Worm (Caenorhabditis elegans) whole organism, mixed stage, embryonic: Measurements from ENCODE around the gene gpa-13.

ENCODE experiments used
- M03D4.4 ChIP-seq: sonication (generic microtip); optimal IDR thresholded peaks from 2 replicates; lab custom pipeline; 2017; ENCODE audit warnings: mild to moderate bottlenecking, missing genetic modification characterization, missing compliant biosample characterization
- bed-3 ChIP-seq: fragments of 200-800 bp; sonication (Bioruptor generic); optimal IDR thresholded peaks from 3 replicates; lab custom pipeline; 2018; ENCODE audit warnings: mild to moderate bottlenecking, missing genetic modification characterization, moderate library complexity, missing compliant biosample characterization
- ceh-39 ChIP-seq: fragments of 150-350 bp; optimal IDR thresholded peaks from 2 replicates; lab custom pipeline; 2014; ENCODE audit warnings: missing biosample characterization, missing genetic modification characterization
- ceh-43 ChIP-seq: fragments of 200-800 bp; sonication (Bioruptor generic); optimal IDR thresholded peaks from 2 replicates; lab custom pipeline; 2018; ENCODE audit warnings: mild to moderate bottlenecking, missing genetic modification characterization, moderate library complexity, missing compliant biosample characterization
- ceh-83 ChIP-seq: fragments of 200-800 bp; sonication (Bioruptor generic); optimal IDR thresholded peaks from 2 replicates; lab custom pipeline; 2018; ENCODE audit warnings: mild to moderate bottlenecking, missing genetic modification characterization, missing compliant biosample characterization
- ces-1 ChIP-seq: fragments of 150-350 bp; optimal IDR thresholded peaks from 2 replicates; lab custom pipeline; 2014; ENCODE audit warnings: missing biosample characterization, missing genetic modification reagents, missing genetic modification characterization
- cnd-1 ChIP-seq: fragments of 200-800 bp; sonication (Bioruptor generic); optimal IDR thresholded peaks from 2 replicates; lab custom pipeline; 2018; ENCODE audit warnings: mild to moderate bottlenecking, missing genetic modification characterization, missing compliant biosample characterization
- drap-1 ChIP-seq: fragments of 200-800 bp; sonication (Bioruptor generic); optimal IDR thresholded peaks from 3 replicates; lab custom pipeline; 2018; ENCODE audit warnings: mild to moderate bottlenecking, missing genetic modification characterization, missing compliant biosample characterization
- elt-1 ChIP-seq: sonication (generic microtip); optimal IDR thresholded peaks from 2 replicates; lab custom pipeline; 2017; ENCODE audit warnings: missing genetic modification characterization, mild to moderate bottlenecking, missing compliant biosample characterization, antibody characterized with exemption, moderate library complexity, borderline replicate concordance; ENCODE audit not compliant: insufficient read depth
- elt-3 ChIP-seq: fragments of 150-350 bp; optimal IDR thresholded peaks from 2 replicates; lab custom pipeline; 2014; ENCODE audit warnings: missing biosample characterization, missing genetic modification characterization
- flh-1 ChIP-seq: fragments of 200-800 bp; sonication (Bioruptor generic); optimal IDR thresholded peaks from 2 replicates; lab custom pipeline; 2018; ENCODE audit warnings: mild to moderate bottlenecking, missing genetic modification characterization, moderate library complexity, missing compliant biosample characterization
- ham-2 ChIP-seq: fragments of 200-800 bp; sonication (Bioruptor generic); optimal IDR thresholded peaks from 2 replicates; lab custom pipeline; 2018; ENCODE audit warnings: mild to moderate bottlenecking, missing genetic modification characterization, missing compliant biosample characterization
- hlh-1 ChIP-seq: fragments of 150-350 bp; optimal IDR thresholded peaks from 2 replicates; lab custom pipeline; 2014; ENCODE audit warnings: missing biosample characterization, missing genetic modification reagents, missing genetic modification characterization
- lin-13 ChIP-seq: fragments of 150-350 bp; optimal IDR thresholded peaks from 2 replicates; lab custom pipeline; 2014; ENCODE audit warnings: missing biosample characterization, missing genetic modification characterization
- lin-32 ChIP-seq: fragments of 200-800 bp; sonication (Bioruptor generic); optimal IDR thresholded peaks from 2 replicates; lab custom pipeline; 2018; ENCODE audit warnings: mild to moderate bottlenecking, missing genetic modification characterization, missing compliant biosample characterization
- lsy-2 ChIP-seq: fragments of 150-350 bp; optimal IDR thresholded peaks from 2 replicates; lab custom pipeline; 2014; ENCODE audit warnings: missing biosample characterization, missing genetic modification characterization
- mab-5 ChIP-seq: fragments of 150-350 bp; optimal IDR thresholded peaks from 2 replicates; lab custom pipeline; 2014; ENCODE audit warnings: missing biosample characterization, missing genetic modification characterization
- mep-1 ChIP-seq: fragments of 150-350 bp; optimal IDR thresholded peaks from 2 replicates; lab custom pipeline; 2017; ENCODE audit warnings: missing biosample characterization, missing genetic modification reagents, missing genetic modification characterization, inconsistent platforms
- mls-2 ChIP-seq: sonication (generic microtip); optimal IDR thresholded peaks from 2 replicates; lab custom pipeline; 2016; ENCODE audit warnings: mild to moderate bottlenecking, missing genetic modification characterization, moderate library complexity, missing compliant biosample characterization
- nhr-12 ChIP-seq: fragments of 150-350 bp; optimal IDR thresholded peaks from 2 replicates; lab custom pipeline; 2014; ENCODE audit warnings: missing biosample characterization, missing genetic modification characterization
- nhr-2 ChIP-seq: fragments of 150-350 bp; optimal IDR thresholded peaks from 2 replicates; lab custom pipeline; 2014; ENCODE audit warnings: missing biosample characterization, missing genetic modification characterization
- nhr-237 ChIP-seq: fragments of 150-350 bp; optimal IDR thresholded peaks from 2 replicates; lab custom pipeline; 2014; ENCODE audit warnings: missing biosample characterization, missing genetic modification characterization
- nhr-28 ChIP-seq: fragments of 150-350 bp; optimal IDR thresholded peaks from 2 replicates; lab custom pipeline; 2014; ENCODE audit warnings: missing biosample characterization, missing genetic modification characterization
- nhr-76 ChIP-seq: sonication (generic microtip); optimal IDR thresholded peaks from 2 replicates; lab custom pipeline; 2017; ENCODE audit warnings: missing biosample characterization, missing genetic modification characterization
- snpc-4 ChIP-seq: fragments of 150-350 bp; optimal IDR thresholded peaks from 2 replicates; lab custom pipeline; 2014; ENCODE audit warnings: missing biosample characterization, missing genetic modification characterization
- sptf-1 ChIP-seq: sonication (generic microtip); optimal IDR thresholded peaks from 2 replicates; lab custom pipeline; 2017; ENCODE audit warnings: mild to moderate bottlenecking, missing genetic modification characterization, moderate library complexity, missing compliant biosample characterization
- unc-120 ChIP-seq: sonication (generic microtip); optimal IDR thresholded peaks from 2 replicates; lab custom pipeline; 2017; ENCODE audit warnings: missing genetic modification characterization, missing compliant biosample characterization; ENCODE audit not compliant: poor library complexity, severe bottlenecking
- unc-39 ChIP-seq: fragments of 150-350 bp; optimal IDR thresholded peaks from 2 replicates; lab custom pipeline; 2014; ENCODE audit warnings: missing biosample characterization, missing genetic modification characterization
- unc-62 ChIP-seq: fragments of 150-350 bp; optimal IDR thresholded peaks from 2 replicates; lab custom pipeline; 2014; ENCODE audit warnings: missing biosample characterization, missing genetic modification reagents, missing genetic modification characterization
- ztf-11 ChIP-seq: fragments of 150-350 bp; optimal IDR thresholded peaks from 2 replicates; lab custom pipeline; 2014; ENCODE audit warnings: missing biosample characterization, missing genetic modification characterization

Gene gpa-13

ce11 chrV:12760913-12761312, 6.2 kb upstream of the gpa-13 start, which contains the start of gene F18E2.15:
Gene F18E2.15, minus strand, starts transcription at chrV:12761013.
- no peak for TF ChIP-seq lin-13 (tag; lab: Kevin White, UChicago)
- TF ChIP-seq elt-3: no peak
- no peak for TF ChIP-seq ceh-83
- no peak for TF ChIP-seq nhr-12 (tag; lab: Kevin White, UChicago)
- no peak for TF ChIP-seq hlh-1
- TF ChIP-seq unc-62 (GFP tag; lab: Kevin White, UChicago): no peak
- no peak for TF ChIP-seq snpc-4
- TF ChIP-seq sptf-1: no peak
- TF ChIP-seq elt-1: no peak
- no peak for TF ChIP-seq cnd-1 (tag; lab: Kevin White, UChicago)
- TF ChIP-seq mls-2: no peak

- TF ChIP-seq ztf-11 (tag; lab: Kevin White, UChicago): no peak
- TF ChIP-seq bed-3 (GFP tag; lab: Kevin White, UChicago): no peak
- TF ChIP-seq nhr-237 (tag; lab: Kevin White, UChicago): no peak
- TF ChIP-seq sptf-1: no peak
- TF ChIP-seq ceh-43 (GFP tag; lab: Kevin White, UChicago): no peak
- TF ChIP-seq unc-39 (tag; lab: Kevin White, UChicago): no peak
- no peak for TF ChIP-seq lsy-2 (tag; lab: Kevin White, UChicago)
Observed at ce11 chrV:12759660-12760059, 4.9 kb upstream of the gpa-13 start, which contains the start of gene papl-1. Gene papl-1, minus strand, starts transcription at chrV:12759760.

DNA sequence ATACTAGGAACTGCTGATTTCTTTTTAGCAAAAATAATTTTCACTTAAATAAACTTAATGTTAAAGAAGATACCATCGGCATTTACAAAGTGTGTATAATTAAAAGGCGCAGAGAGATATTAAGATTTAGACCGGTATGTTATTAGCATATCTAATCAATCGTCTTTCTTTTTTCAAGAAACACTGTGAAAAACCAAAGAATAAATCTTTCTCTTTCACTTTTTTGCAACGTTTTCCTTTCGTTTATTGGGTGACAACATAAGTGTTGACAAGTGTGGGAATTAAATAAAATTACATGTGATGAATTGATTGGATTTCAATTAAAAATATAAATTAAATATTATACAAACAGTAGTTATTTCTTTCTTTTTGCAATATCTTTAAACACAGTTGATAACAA, 2.3 kb downstream of the gpa-13 start, which contains the start of gene C15C8.8:
C15C8.8 (minus strand) TSS at position 101 of the 400 bp plus-strand sequence.
- TF ChIP-seq ztf-11 (tag; lab: Kevin White, UChicago) (no peak), flh-1 (GFP tag; lab: Kevin White, UChicago) (no peak), nhr-237 (tag; lab: Kevin White, UChicago) (no peak), nhr-76 (tag; lab: Kevin White, UChicago) (no peak), unc-39 (tag; lab: Kevin White, UChicago) (no peak), nhr-28 (tag; lab: Kevin White, UChicago) (no peak)

- TF ChIP-seq M03D4.4 (tag; lab: Kevin White, UChicago) (no peak), ham-2 (no peak), snpc-4 (no peak), unc-120 (tag; lab: Kevin White, UChicago) (no peak), mep-1 (tag; lab: Kevin White, UChicago) (no peak), mab-5 (tag; lab: Kevin White, UChicago) (no peak), ces-1 (no peak), unc-62 (GFP tag; lab: Kevin White, UChicago) (no peak), lsy-2 (tag; lab: Kevin White, UChicago) (no peak), nhr-2 (no peak), drap-1 (GFP tag; lab: Kevin White, UChicago) (no peak), mls-2 (no peak), unc-39 (tag; lab: Kevin White, UChicago) (no peak), lin-32 (no peak), ceh-39 (tag; lab: Kevin White, UChicago) (no peak), hlh-1 (no peak)
- TF ChIP-seq, all 35 proteins: peak for 0
Observed at ce11 chrV:12751495-12752050, 3.2 kb downstream of the gpa-13 start, which contains the start of gene C15C8.6. Gene C15C8.6, minus strand, starts transcription at chrV:12751545.

- TF ChIP-seq ceh-83: no peak
- no peak for TF ChIP-seq mep-1 (tag; lab: Kevin White, UChicago)
- TF ChIP-seq M03D4.4 (tag; lab: Kevin White, UChicago): no peak
- TF ChIP-seq lin-32: no peak
- no peak for TF ChIP-seq elt-3
- TF ChIP-seq nhr-12 (tag; lab: Kevin White, UChicago): no peak
- TF ChIP-seq bed-3 (GFP tag; lab: Kevin White, UChicago): no peak
- no peak for TF ChIP-seq unc-62 (GFP tag; lab: Kevin White, UChicago)
- TF ChIP-seq hlh-1: no peak
- TF ChIP-seq nhr-28 (tag; lab: Kevin White, UChicago): no peak
Observed at ce11 chrV:12749558-12749957, 5.2 kb downstream of the gpa-13 start.

- TF ChIP-seq flh-1 (GFP tag; lab: Kevin White, UChicago) (no peak), mls-2 (no peak), ces-1 (peak; percentile 97)
Observed at ce11 chrV:12747856-12748255, 6.9 kb downstream of the gpa-13 start, which contains the start of gene C15C8.5. Gene C15C8.5, plus strand, starts transcription at chrV:12748007.
